Fruit fly (Drosophila melanogaster) whole organism, embryonic: ENCODE results near the gene solo.

Experiments used
- C15 ChIP-seq: fragments of 200-800 bp; sonication (Bioruptor generic); IDR thresholded peaks from 3 replicates; pipeline ENCODE4 v1.3.6; 2022; ENCODE audit warnings: missing biosample characterization, missing genetic modification characterization
- CG10267 ChIP-seq: fragments of 200-800 bp; sonication (Bioruptor generic); optimal IDR thresholded peaks from 2 replicates; lab custom pipeline; 2018; ENCODE audit warnings: missing biosample characterization, mild to moderate bottlenecking, missing genetic modification characterization, moderate library complexity
- CG10366 ChIP-seq: fragments of 200-800 bp; sonication (Bioruptor generic); IDR thresholded peaks from 2 replicates; pipeline ENCODE4 v1.3.6; 2022; ENCODE audit warnings: missing biosample characterization, missing genetic modification characterization
- CG11723 ChIP-seq: fragments of 200-800 bp; sonication (Bioruptor generic); optimal IDR thresholded peaks from 2 replicates; lab custom pipeline; 2017; ENCODE audit warnings: missing biosample characterization, mild to moderate bottlenecking, missing genetic modification characterization
- CG12236 ChIP-seq: fragments of 200-800 bp; sonication (Bioruptor generic); optimal IDR thresholded peaks from 2 replicates; lab custom pipeline; 2016; ENCODE audit warnings: missing biosample characterization, missing genetic modification characterization
- CG12744 ChIP-seq: fragments of 200-800 bp; sonication (Bioruptor generic); optimal IDR thresholded peaks from 2 replicates; lab custom pipeline; 2016; ENCODE audit warnings: missing biosample characterization, missing genetic modification characterization
- CG13287 ChIP-seq: fragments of 200-800 bp; sonication (Bioruptor generic); IDR thresholded peaks from 2 replicates; pipeline ENCODE4 v1.3.6; 2022; ENCODE audit warnings: missing biosample characterization, missing genetic modification characterization; ENCODE audit not compliant: partially characterized antibody
- CG14014 ChIP-seq: fragments of 200-800 bp; sonication (Bioruptor generic); IDR thresholded peaks from 2 replicates; pipeline ENCODE4 v1.3.6; 2022; ENCODE audit warnings: missing biosample characterization, missing genetic modification characterization
- CG14965 ChIP-seq: fragments of 200-800 bp; sonication (Bioruptor generic); optimal IDR thresholded peaks from 2 replicates; lab custom pipeline; 2016; ENCODE audit warnings: missing biosample characterization, missing genetic modification characterization, borderline replicate concordance
- CG15601 ChIP-seq: fragments of 200-800 bp; sonication (Bioruptor generic); optimal IDR thresholded peaks from 3 replicates; lab custom pipeline; 2019; ENCODE audit warnings: missing biosample characterization, mild to moderate bottlenecking, missing genetic modification characterization, moderate library complexity
- CG16815 ChIP-seq: fragments of 200-800 bp; sonication (Bioruptor generic); optimal IDR thresholded peaks from 3 replicates; lab custom pipeline; 2017; ENCODE audit warnings: missing biosample characterization, mild to moderate bottlenecking, missing genetic modification characterization
- CG2116 ChIP-seq: fragments of 200-800 bp; sonication (Bioruptor generic); optimal IDR thresholded peaks from 3 replicates; lab custom pipeline; 2018; ENCODE audit warnings: missing biosample characterization, mild to moderate bottlenecking, missing genetic modification characterization
- CG30403 ChIP-seq: fragments of 200-800 bp; sonication (Bioruptor generic); optimal IDR thresholded peaks from 3 replicates; lab custom pipeline; 2016; ENCODE audit warnings: missing biosample characterization, missing genetic modification characterization
- CG3065 ChIP-seq: fragments of 200-800 bp; sonication (Bioruptor generic); optimal IDR thresholded peaks from 2 replicates; lab custom pipeline; 2016; ENCODE audit warnings: missing biosample characterization, missing genetic modification characterization
- CG3281 ChIP-seq: fragments of 200-800 bp; sonication (Bioruptor generic); optimal IDR thresholded peaks from 3 replicates; lab custom pipeline; 2017; ENCODE audit warnings: missing biosample characterization, mild to moderate bottlenecking, missing genetic modification characterization
- CG34224 ChIP-seq: fragments of 200-800 bp; sonication (Bioruptor generic); IDR thresholded peaks from 3 replicates; pipeline ENCODE4 v1.3.6; 2022; ENCODE audit warnings: missing biosample characterization, missing genetic modification characterization; ENCODE audit not compliant: partially characterized antibody
- CG4730 ChIP-seq: fragments of 200-800 bp; sonication (Bioruptor generic); IDR thresholded peaks from 2 replicates; pipeline ENCODE4 v1.3.6; 2022; ENCODE audit warnings: missing biosample characterization, missing genetic modification characterization
- CG4820 ChIP-seq: fragments of 200-800 bp; sonication (Bioruptor generic); optimal IDR thresholded peaks from 3 replicates; lab custom pipeline; 2016; ENCODE audit warnings: missing biosample characterization, missing genetic modification characterization
- CG7556 ChIP-seq: fragments of 200-800 bp; sonication (Bioruptor generic); optimal IDR thresholded peaks from 2 replicates; lab custom pipeline; 2017; ENCODE audit warnings: missing biosample characterization, mild to moderate bottlenecking, missing genetic modification characterization
- CG8290 ChIP-seq, 3 experiments: fragments of 200-800 bp; sonication (Bioruptor generic); optimal IDR thresholded peaks; 2 replicates each; lab custom pipeline; 2016 to 2019; ENCODE audit warnings: missing biosample characterization in 3 of 3, missing genetic modification characterization in 3 of 3, mild to moderate bottlenecking in 2 of 3, moderate library complexity in 1 of 3
- CG8388 ChIP-seq: fragments of 200-800 bp; sonication (Bioruptor generic); optimal IDR thresholded peaks from 2 replicates; lab custom pipeline; 2019; ENCODE audit warnings: missing biosample characterization, mild to moderate bottlenecking, missing genetic modification characterization, moderate library complexity
- Dp ChIP-seq: fragments of 200-800 bp; sonication (Bioruptor generic); optimal IDR thresholded peaks from 2 replicates; lab custom pipeline; 2018; ENCODE audit warnings: missing biosample characterization, mild to moderate bottlenecking, missing genetic modification characterization, moderate library complexity
- E2f1 ChIP-seq: fragments of 200-800 bp; sonication (Bioruptor generic); IDR thresholded peaks from 2 replicates; pipeline ENCODE4 v1.3.6; 2022; ENCODE audit warnings: missing biosample characterization, missing genetic modification characterization
- E2f2 ChIP-seq: fragments of 200-800 bp; sonication (Bioruptor generic); IDR thresholded peaks from 2 replicates; pipeline ENCODE4 v1.3.6; 2022; ENCODE audit warnings: missing biosample characterization, missing genetic modification characterization
- HHEX ChIP-seq: fragments of 200-800 bp; sonication (Bioruptor generic); optimal IDR thresholded peaks from 3 replicates; lab custom pipeline; 2017; ENCODE audit warnings: missing biosample characterization, mild to moderate bottlenecking, missing genetic modification characterization, missing genetic modification reagents
- HLHmδ ChIP-seq: fragments of 200-800 bp; sonication (Bioruptor generic); optimal IDR thresholded peaks from 2 replicates; lab custom pipeline; 2018; ENCODE audit warnings: missing biosample characterization, mild to moderate bottlenecking, missing genetic modification characterization, moderate library complexity
- HmgZ ChIP-seq: fragments of 200-800 bp; sonication (Bioruptor generic); optimal IDR thresholded peaks from 2 replicates; lab custom pipeline; 2018; ENCODE audit warnings: missing biosample characterization, mild to moderate bottlenecking, missing genetic modification characterization
- Hsf ChIP-seq: fragments of 200-800 bp; sonication (Bioruptor generic); optimal IDR thresholded peaks from 3 replicates; lab custom pipeline; 2016; ENCODE audit warnings: missing biosample characterization, missing genetic modification characterization
- Kr ChIP-seq: fragments of 200-800 bp; sonication (Bioruptor generic); optimal IDR thresholded peaks from 2 replicates; lab custom pipeline; 2017; ENCODE audit warnings: missing biosample characterization, mild to moderate bottlenecking, missing genetic modification characterization
- MESR4 ChIP-seq: fragments of 200-800 bp; sonication (Bioruptor generic); optimal IDR thresholded peaks from 2 replicates; lab custom pipeline; 2018; ENCODE audit warnings: missing biosample characterization, mild to moderate bottlenecking, missing genetic modification characterization, moderate library complexity
- Mad ChIP-seq: fragments of 200-800 bp; sonication (Bioruptor generic); optimal IDR thresholded peaks from 2 replicates; lab custom pipeline; 2016; ENCODE audit warnings: missing biosample characterization, missing genetic modification characterization
- Oaz ChIP-seq: fragments of 200-800 bp; sonication (Bioruptor generic); IDR thresholded peaks from 2 replicates; pipeline ENCODE4 v1.3.6; 2022; ENCODE audit warnings: missing biosample characterization, missing genetic modification characterization
- Sin3A ChIP-seq: fragments of >200 bp; optimal IDR thresholded peaks from 2 replicates; lab custom pipeline; 2018
- Six4 ChIP-seq: fragments of 200-800 bp; sonication (Bioruptor generic); optimal IDR thresholded peaks from 2 replicates; lab custom pipeline; 2016; ENCODE audit warnings: missing biosample characterization, missing genetic modification characterization
- Sry-β ChIP-seq: fragments of 200-800 bp; sonication (Bioruptor generic); optimal IDR thresholded peaks from 2 replicates; lab custom pipeline; 2018; ENCODE audit warnings: missing biosample characterization, mild to moderate bottlenecking, missing genetic modification characterization, moderate library complexity
- Xbp1 ChIP-seq: fragments of 200-800 bp; sonication (Bioruptor generic); optimal IDR thresholded peaks from 3 replicates; lab custom pipeline; 2016; ENCODE audit warnings: missing biosample characterization, mild to moderate bottlenecking, missing genetic modification characterization
- Xrp1 ChIP-seq: fragments of 200-800 bp; sonication (Bioruptor generic); IDR thresholded peaks from 2 replicates; pipeline ENCODE4 v1.3.6; 2022; ENCODE audit warnings: missing biosample characterization, missing genetic modification characterization
- bbx ChIP-seq: fragments of 200-800 bp; sonication (Bioruptor generic); IDR thresholded peaks from 2 replicates; pipeline ENCODE4 v1.3.6; 2022; ENCODE audit warnings: missing biosample characterization, missing genetic modification characterization; ENCODE audit not compliant: partially characterized antibody
- en ChIP-seq: fragments of 200-800 bp; sonication (Bioruptor generic); optimal IDR thresholded peaks from 2 replicates; lab custom pipeline; 2016; ENCODE audit warnings: missing biosample characterization, missing genetic modification characterization
- ftz-f1 ChIP-seq: fragments of 200-800 bp; sonication (Bioruptor generic); optimal IDR thresholded peaks from 2 replicates; lab custom pipeline; 2016; ENCODE audit warnings: missing biosample characterization, missing genetic modification characterization
- grau ChIP-seq: fragments of 200-800 bp; optimal IDR thresholded peaks from 3 replicates; lab custom pipeline; 2019; ENCODE audit warnings: missing biosample characterization, mild to moderate bottlenecking, missing genetic modification characterization, moderate library complexity
- hbn ChIP-seq: fragments of 200-800 bp; sonication (Bioruptor generic); IDR thresholded peaks from 2 replicates; pipeline ENCODE4 v1.3.6; 2022; ENCODE audit warnings: missing biosample characterization, missing genetic modification characterization; ENCODE audit not compliant: partially characterized antibody
- hkb ChIP-seq, 2 experiments: fragments of 200-800 bp in 1 of 2; fragments of >200 bp in 1 of 2; sonication (Bioruptor generic) in 1 of 2; IDR thresholded peaks in 1 of 2; optimal IDR thresholded peaks in 1 of 2; 2 replicates each; pipeline versions ENCODE4 v1.3.6 to Lab custom; 2017 to 2022; ENCODE audit warnings: missing biosample characterization in 1 of 2, missing genetic modification characterization in 1 of 2
- insv ChIP-seq, 2 experiments: fragments of 200-800 bp; sonication (Bioruptor generic); optimal IDR thresholded peaks; 3 replicates each; lab custom pipeline; 2016 to 2018; ENCODE audit warnings: missing biosample characterization in 2 of 2, missing genetic modification characterization in 2 of 2
- lbe ChIP-seq: fragments of 200-800 bp; sonication (Bioruptor generic); optimal IDR thresholded peaks from 2 replicates; lab custom pipeline; 2016; ENCODE audit warnings: missing biosample characterization, mild to moderate bottlenecking, missing genetic modification characterization
- mld ChIP-seq: fragments of 200-800 bp; sonication (Bioruptor generic); IDR thresholded peaks from 3 replicates; pipeline ENCODE4 v1.3.6; 2022; ENCODE audit warnings: missing biosample characterization, missing genetic modification characterization; ENCODE audit not compliant: partially characterized antibody
- nmo ChIP-seq: fragments of 200-800 bp; sonication (Bioruptor generic); optimal IDR thresholded peaks from 2 replicates; lab custom pipeline; 2018; ENCODE audit warnings: missing biosample characterization, mild to moderate bottlenecking, missing genetic modification characterization, moderate library complexity
- otp ChIP-seq: fragments of 200-800 bp; sonication (Bioruptor generic); IDR thresholded peaks from 3 replicates; pipeline ENCODE4, ENCODE4 v1.3.6; 2022; ENCODE audit warnings: missing biosample characterization, missing genetic modification characterization
- tna ChIP-seq: fragments of 200-800 bp; sonication (Bioruptor generic); IDR thresholded peaks from 2 replicates; pipeline ENCODE4 v1.3.6; 2022; ENCODE audit warnings: missing biosample characterization, missing genetic modification characterization; ENCODE audit not compliant: partially characterized antibody
- vvl ChIP-seq: fragments of 200-800 bp; sonication (Bioruptor generic); IDR thresholded peaks from 2 replicates; pipeline ENCODE4 v1.3.6; 2022; ENCODE audit warnings: missing biosample characterization, missing genetic modification characterization

The solo gene

DNA sequence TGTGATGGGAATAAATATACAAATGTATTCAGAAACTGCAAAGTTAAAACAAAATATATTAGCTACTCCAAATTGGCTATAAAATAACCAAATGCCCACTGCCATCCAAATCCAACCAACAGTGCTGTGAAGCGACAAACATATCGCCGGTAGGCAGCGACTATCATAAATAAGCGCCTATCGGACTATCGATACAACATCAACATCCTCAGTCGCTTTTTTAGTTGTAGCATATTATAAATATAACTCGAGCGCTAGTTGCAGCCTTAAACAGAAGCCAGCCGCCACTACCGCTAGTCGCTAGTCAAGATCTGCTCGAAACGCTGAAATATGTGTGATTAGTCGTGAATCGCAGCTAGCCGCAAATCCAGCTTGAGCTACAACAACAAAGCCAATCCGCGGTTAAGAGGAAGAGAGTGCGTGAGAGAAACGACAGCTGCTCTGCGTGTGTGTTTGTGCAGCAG lies 22.1 kb upstream of the solo start (continued):
- TF ChIP-seq tna (GFP tag; lab: Robert Waterston, UW): peak; percentile 76
- no peak for TF ChIP-seq Mad (GFP tag; lab: Kevin White, UChicago)
- no peak for TF ChIP-seq Six4
- TF ChIP-seq Dp (GFP tag; lab: Kevin White, UChicago): peak; percentile 25
- TF ChIP-seq bbx (GFP tag; lab: Robert Waterston, UW): peak; percentile 91
- TF ChIP-seq Xbp1 (GFP tag; lab: Kevin White, UChicago): peak; percentile 41
- no peak; the same call in none of the 2 replicates for TF ChIP-seq vvl (GFP tag; lab: Robert Waterston, UW)
- TF ChIP-seq MESR4 (GFP tag; lab: Kevin White, UChicago): peak; percentile 69
- TF ChIP-seq CG12744 (GFP tag; lab: Kevin White, UChicago): no peak
- TF ChIP-seq hkb (optimal IDR thresholded peaks at IDR 0.05; lab: Kevin White, UChicago): peak; percentile 40
- TF ChIP-seq hkb (GFP tag; IDR thresholded peaks at IDR 0.05; lab: Robert Waterston, UW): no peak
- peak; percentile 38 for TF ChIP-seq CG2116 (GFP tag; lab: Kevin White, UChicago)
- TF ChIP-seq CG30403 (GFP tag; lab: Kevin White, UChicago): peak; percentile 17
- peak; percentile 92 for TF ChIP-seq Sry-β (GFP tag; lab: Kevin White, UChicago)
- no peak for TF ChIP-seq CG12236
- no peak for TF ChIP-seq HLHmδ (GFP tag; lab: Kevin White, UChicago)
- no peak for TF ChIP-seq CG4730 (GFP tag; lab: Robert Waterston, UW)
- no peak for TF ChIP-seq CG8388 (GFP tag; lab: Kevin White, UChicago)
- TF ChIP-seq CG10267 (tag; lab: Kevin White, UChicago): peak; percentile 92
- no peak for TF ChIP-seq CG4820
- no peak for TF ChIP-seq C15 (GFP tag; lab: Robert Waterston, UW)
- TF ChIP-seq CG16815 (GFP tag; lab: Kevin White, UChicago): no peak
- TF ChIP-seq hbn: peak; percentile 65
- no peak for TF ChIP-seq CG14965 (GFP tag; lab: Kevin White, UChicago)
- TF ChIP-seq CG7556 (GFP tag; lab: Kevin White, UChicago): no peak
- TF ChIP-seq lbe (GFP tag; lab: Kevin White, UChicago): no peak
- TF ChIP-seq CG10366 (GFP tag; lab: Robert Waterston, UW): 0 out of 2 replicates have a peak, but pooled peaks have one; percentile 15
- TF ChIP-seq CG3065 (GFP tag; lab: Kevin White, UChicago): peak; percentile 1
- peak; percentile 32 for TF ChIP-seq CG15601 (tag; lab: Kevin White, UChicago)
- no peak for TF ChIP-seq ftz-f1 (GFP tag; lab: Kevin White, UChicago)
- peak; percentile 17 for TF ChIP-seq CG8290 (GFP tag; optimal IDR thresholded peaks at IDR 0.05; lab: Kevin White, UChicago)
- no peak for TF ChIP-seq CG8290 (tag; optimal IDR thresholded peaks at IDR 0.05; lab: Kevin White, UChicago)
- no peak for TF ChIP-seq Xrp1 (GFP tag; lab: Robert Waterston, UW)
- TF ChIP-seq Hsf (GFP tag; lab: Kevin White, UChicago): no peak
- TF ChIP-seq insv (GFP tag; optimal IDR thresholded peaks at IDR 0.05; lab: Kevin White, UChicago): no peak
- peak; percentile 85 for TF ChIP-seq mld (GFP tag; lab: Robert Waterston, UW)
- no peak for TF ChIP-seq CG14014 (GFP tag; lab: Robert Waterston, UW)
- TF ChIP-seq nmo (GFP tag; lab: Kevin White, UChicago): peak; percentile 41
- TF ChIP-seq HHEX: no peak
- no peak for TF ChIP-seq CG11723 (GFP tag; lab: Kevin White, UChicago)
- TF ChIP-seq E2f2 (GFP tag; lab: Robert Waterston, UW): peak; percentile 45
- no peak for TF ChIP-seq Oaz (GFP tag; lab: Robert Waterston, UW)
- TF ChIP-seq HmgZ (tag; lab: Kevin White, UChicago): peak; percentile 65
- no peak for TF ChIP-seq en (GFP tag; lab: Kevin White, UChicago)
- no peak for TF ChIP-seq Kr (GFP tag; lab: Kevin White, UChicago)
- no peak for TF ChIP-seq E2f1 (GFP tag; lab: Robert Waterston, UW)
- no peak for TF ChIP-seq otp
- TF ChIP-seq Sin3A (lab: Kevin White, UChicago): peak; percentile 77
- peak; percentile 81 for TF ChIP-seq CG13287
- peak; percentile 75 for TF ChIP-seq CG34224 (GFP tag; lab: Robert Waterston, UW)
- no peak for TF ChIP-seq grau (tag; lab: Kevin White, UChicago)
- no peak for TF ChIP-seq CG3281 (GFP tag; lab: Kevin White, UChicago)
